Worm (Caenorhabditis elegans) whole organism, L4 larva: ENCODE data around the gene fbxa-171.

ENCODE experiments used
- F26F4.8 ChIP-seq: fragments of 200-800 bp; sonication (Bioruptor generic); conservative IDR thresholded peaks from 2 replicates; pipeline ENCODE4 v1.3.6; 2022; ENCODE audit warnings: missing genetic modification characterization, missing compliant biosample characterization
- Y5F2A.4 ChIP-seq: fragments of 200-800 bp; sonication (Bioruptor generic); optimal IDR thresholded peaks from 2 replicates; lab custom pipeline; 2018; ENCODE audit warnings: mild to moderate bottlenecking, missing genetic modification characterization, missing compliant biosample characterization
- ceh-28 ChIP-seq: fragments of 150-350 bp; optimal IDR thresholded peaks from 2 replicates; lab custom pipeline; 2014; ENCODE audit warnings: missing biosample characterization, missing genetic modification reagents, missing genetic modification characterization
- ces-1 ChIP-seq: fragments of 150-350 bp; sonication (generic microtip); optimal IDR thresholded peaks from 4 replicates; lab custom pipeline; 2014; ENCODE audit warnings: missing biosample characterization, missing genetic modification reagents, missing genetic modification characterization
- cey-2 ChIP-seq: sonication (generic microtip); optimal IDR thresholded peaks from 3 replicates; lab custom pipeline; 2017; ENCODE audit warnings: missing genetic modification characterization, mild to moderate bottlenecking, missing compliant biosample characterization, antibody characterized with exemption, borderline replicate concordance; ENCODE audit not compliant: insufficient read depth
- madf-5 ChIP-seq, 2 experiments: fragments of 200-800 bp; sonication (Bioruptor generic); IDR thresholded peaks; 2 replicates each; pipeline ENCODE4 v1.3.6; 2022; ENCODE audit warnings: missing compliant biosample characterization in 2 of 2, missing genetic modification characterization in 2 of 2
- mep-1 ChIP-seq: fragments of 150-350 bp; sonication (generic microtip); optimal IDR thresholded peaks from 3 replicates; lab custom pipeline; 2014; ENCODE audit warnings: missing biosample characterization, missing genetic modification characterization
- mes-2 ChIP-seq: sonication (generic microtip); optimal IDR thresholded peaks from 2 replicates; lab custom pipeline; 2016; ENCODE audit warnings: missing genotype, mild to moderate bottlenecking, missing genetic modification characterization, missing compliant biosample characterization; ENCODE audit not compliant: poor library complexity, severe bottlenecking
- nhr-25 ChIP-seq: sonication (generic microtip); optimal IDR thresholded peaks from 2 replicates; lab custom pipeline; 2017; ENCODE audit warnings: missing genetic modification characterization, mild to moderate bottlenecking, missing compliant biosample characterization, antibody characterized with exemption, moderate library complexity, borderline replicate concordance; ENCODE audit not compliant: insufficient read depth
- nhr-41 ChIP-seq: fragments of 200-800 bp; sonication (Bioruptor generic); IDR thresholded peaks from 2 replicates; pipeline ENCODE4 v1.3.6; 2022; ENCODE audit warnings: missing genetic modification reagents, missing genetic modification characterization, missing compliant biosample characterization
- pha-4 ChIP-seq, 2 experiments: fragments of 150-350 bp in 1 of 2; fragments of 200-800 bp in 1 of 2; sonication (Bioruptor generic) in 1 of 2; IDR thresholded peaks in 1 of 2; optimal IDR thresholded peaks in 1 of 2; 2 replicates each; pipeline versions ENCODE4 v1.3.6 to Lab custom; 2014 to 2022; ENCODE audit warnings: missing genetic modification characterization in 2 of 2, missing genetic modification reagents in 2 of 2, missing biosample characterization in 1 of 2, missing compliant biosample characterization in 1 of 2
- skn-1 ChIP-seq: fragments of 150-350 bp; optimal IDR thresholded peaks from 2 replicates; lab custom pipeline; 2014; ENCODE audit warnings: missing biosample characterization, missing genetic modification characterization
- unc-62 ChIP-seq, 3 experiments: fragments of 150-350 bp in 1 of 3; sonication (generic microtip); optimal IDR thresholded peaks in 2 of 3; peaks in 1 of 3; 1 replicate in 1 of 3; 2 replicates in 2 of 3; lab custom pipeline; 2014 to 2017; ENCODE audit warnings: missing biosample characterization in 3 of 3, missing genetic modification characterization in 3 of 3, missing genetic modification reagents in 3 of 3, missing genotype in 1 of 3
- zip-2 ChIP-seq: fragments of 150-350 bp; optimal IDR thresholded peaks from 2 replicates; lab custom pipeline; 2014; ENCODE audit warnings: missing biosample characterization, missing genetic modification characterization

DNA sequence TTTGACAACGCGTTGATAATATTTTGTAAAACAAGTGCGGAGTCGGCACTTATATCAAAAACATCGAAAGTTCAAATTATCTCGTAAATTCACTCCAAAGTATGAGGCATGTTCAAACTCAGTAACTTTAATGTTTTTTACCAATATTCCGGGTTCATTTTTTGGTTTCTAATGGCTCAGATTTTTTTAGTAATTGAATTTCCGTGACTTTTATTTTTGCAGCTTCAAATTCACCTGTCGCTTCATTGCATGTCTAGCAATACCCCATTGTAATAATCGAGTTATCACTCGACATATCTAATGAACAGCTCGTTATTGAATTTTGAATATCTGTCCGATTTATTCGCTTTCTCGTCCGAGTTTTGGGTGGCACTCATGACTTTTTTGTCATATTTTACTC is 38.1 kb downstream of the fbxa-171 start, which contains the start of gene srz-90:
- TF ChIP-seq ces-1 (GFP tag; lab: Kevin White, UChicago) = no peak
- TF ChIP-seq nhr-25 = no peak
- no peak for TF ChIP-seq nhr-41
- no peak for TF ChIP-seq pha-4 (GFP tag; IDR thresholded peaks at IDR 0.05; lab: Robert Waterston, UW)
- no peak for TF ChIP-seq pha-4 (tag; optimal IDR thresholded peaks at IDR 0.05; lab: Kevin White, UChicago)
- no peak for TF ChIP-seq unc-62 (GFP tag; optimal IDR thresholded peaks at IDR 0.05 in 1 of 2; lab: Kevin White, UChicago)
- no peak for TF ChIP-seq unc-62 (tag; optimal IDR thresholded peaks at IDR 0.05; lab: Kevin White, UChicago)
- no peak for TF ChIP-seq ceh-28 (tag; lab: Kevin White, UChicago)
- TF ChIP-seq mep-1 = no peak
- no peak for TF ChIP-seq cey-2 (tag; lab: Kevin White, UChicago)
- no peak for TF ChIP-seq zip-2 (tag; lab: Kevin White, UChicago)
- no peak for TF ChIP-seq Y5F2A.4 (GFP tag; lab: Kevin White, UChicago)
- no peak for TF ChIP-seq mes-2 (tag; lab: Kevin White, UChicago)
- no peak for TF ChIP-seq madf-5 (GFP tag; IDR thresholded peaks at IDR 0.05; lab: Robert Waterston, UW)
- no peak for TF ChIP-seq skn-1 (tag; lab: Kevin White, UChicago)
- TF ChIP-seq F26F4.8 (GFP tag; lab: Robert Waterston, UW) = no peak
